Fruit fly (Drosophila melanogaster) whole organism, embryonic: ENCODE results near the gene CG15431.
A peak's percentile ranks its signal among the peaks of the same experiment; 100 is the strongest.

ENCODE experiments used
- BtbVII ChIP-seq: fragments of 200-800 bp; sonication (Bioruptor generic); optimal IDR thresholded peaks from 3 replicates; lab custom pipeline; 2017; ENCODE audit warnings: missing biosample characterization, mild to moderate bottlenecking, missing genetic modification characterization
- Bteb2 ChIP-seq: fragments of 200-800 bp; sonication (Bioruptor generic); optimal IDR thresholded peaks from 2 replicates; lab custom pipeline; 2016; ENCODE audit warnings: missing biosample characterization, missing genetic modification characterization
- CG10543 ChIP-seq: fragments of 200-800 bp; sonication (Bioruptor generic); optimal IDR thresholded peaks from 3 replicates; lab custom pipeline; 2017; ENCODE audit warnings: missing biosample characterization, mild to moderate bottlenecking, missing genetic modification characterization, moderate library complexity
- CG10565 ChIP-seq: fragments of 200-800 bp; sonication (Bioruptor generic); optimal IDR thresholded peaks from 3 replicates; lab custom pipeline; 2016; ENCODE audit warnings: missing biosample characterization, mild to moderate bottlenecking, missing genetic modification characterization
- CG11247 ChIP-seq: fragments of 200-800 bp; sonication (Bioruptor generic); IDR thresholded peaks from 2 replicates; pipeline ENCODE4 v1.3.6; 2022; ENCODE audit warnings: missing biosample characterization, missing genetic modification characterization
- CG12236 ChIP-seq: fragments of 200-800 bp; sonication (Bioruptor generic); optimal IDR thresholded peaks from 2 replicates; lab custom pipeline; 2016; ENCODE audit warnings: missing biosample characterization, missing genetic modification characterization
- CG14014 ChIP-seq: fragments of 200-800 bp; sonication (Bioruptor generic); IDR thresholded peaks from 2 replicates; pipeline ENCODE4 v1.3.6; 2022; ENCODE audit warnings: missing biosample characterization, missing genetic modification characterization
- CG14710 ChIP-seq: fragments of 200-800 bp; sonication (Bioruptor generic); optimal IDR thresholded peaks from 3 replicates; lab custom pipeline; 2019; ENCODE audit warnings: missing biosample characterization, mild to moderate bottlenecking, missing genetic modification characterization, moderate library complexity
- CG17359 ChIP-seq: fragments of 200-800 bp; sonication (Bioruptor generic); optimal IDR thresholded peaks from 3 replicates; lab custom pipeline; 2018; ENCODE audit warnings: missing biosample characterization, mild to moderate bottlenecking, missing genetic modification characterization, moderate library complexity
- CG1832 ChIP-seq: fragments of 200-800 bp; sonication (Bioruptor generic); optimal IDR thresholded peaks from 2 replicates; lab custom pipeline; 2017; ENCODE audit warnings: missing biosample characterization, mild to moderate bottlenecking, missing genetic modification characterization, inconsistent platforms
- CG18599 ChIP-seq: fragments of 200-800 bp; sonication (Bioruptor generic); optimal IDR thresholded peaks from 3 replicates; lab custom pipeline; 2017; ENCODE audit warnings: missing biosample characterization, missing genetic modification characterization, mild to moderate bottlenecking, moderate library complexity, missing genetic modification reagents
- CG3065 ChIP-seq: fragments of 200-800 bp; sonication (Bioruptor generic); optimal IDR thresholded peaks from 2 replicates; lab custom pipeline; 2016; ENCODE audit warnings: missing biosample characterization, missing genetic modification characterization
- CG3995 ChIP-seq: fragments of 200-800 bp; sonication (Bioruptor generic); optimal IDR thresholded peaks from 3 replicates; lab custom pipeline; 2016; ENCODE audit warnings: missing biosample characterization, missing genetic modification characterization
- CG6765 ChIP-seq: fragments of 200-800 bp; sonication (Bioruptor generic); optimal IDR thresholded peaks from 3 replicates; lab custom pipeline; 2017; ENCODE audit warnings: missing biosample characterization, mild to moderate bottlenecking, missing genetic modification characterization
- CG7839 ChIP-seq: fragments of 200-800 bp; sonication (Bioruptor generic); optimal IDR thresholded peaks from 3 replicates; lab custom pipeline; 2018; ENCODE audit warnings: missing biosample characterization, mild to moderate bottlenecking, missing genetic modification characterization, moderate library complexity
- CG7928 ChIP-seq: fragments of 200-800 bp; sonication (Bioruptor generic); optimal IDR thresholded peaks from 2 replicates; lab custom pipeline; 2017; ENCODE audit warnings: missing biosample characterization, mild to moderate bottlenecking, missing genetic modification characterization
- CkIIα-i1 ChIP-seq: fragments of 200-800 bp; sonication (Bioruptor generic); IDR thresholded peaks from 2 replicates; pipeline ENCODE4 v1.3.6; 2022; ENCODE audit warnings: missing biosample characterization, missing genetic modification characterization
- D ChIP-seq, 2 experiments: fragments of 200-800 bp in 1 of 2; fragments of >200 bp in 1 of 2; sonication (Bioruptor generic) in 1 of 2; optimal IDR thresholded peaks; 2 replicates in 1 of 2; 3 replicates in 1 of 2; lab custom pipeline; 2017; ENCODE audit warnings: mild to moderate bottlenecking in 1 of 2, missing biosample characterization in 1 of 2, missing genetic modification characterization in 1 of 2, missing genetic modification reagents in 1 of 2
- E2f2 ChIP-seq: fragments of 200-800 bp; sonication (Bioruptor generic); IDR thresholded peaks from 2 replicates; pipeline ENCODE4 v1.3.6; 2022; ENCODE audit warnings: missing biosample characterization, missing genetic modification characterization
- Ets65A ChIP-seq: fragments of 200-800 bp; sonication (Bioruptor generic); peaks from one replicate; lab custom pipeline; 2016; ENCODE audit warnings: missing biosample characterization, missing genetic modification characterization
- Oli ChIP-seq: fragments of 200-800 bp; sonication (Bioruptor generic); optimal IDR thresholded peaks from 2 replicates; lab custom pipeline; 2018; ENCODE audit warnings: missing biosample characterization, mild to moderate bottlenecking, missing genetic modification characterization, moderate library complexity
- Ravus ChIP-seq: fragments of 200-800 bp; sonication (Bioruptor generic); IDR thresholded peaks from 2 replicates; pipeline ENCODE4 v1.3.6; 2022; ENCODE audit warnings: missing biosample characterization, missing genetic modification characterization
- Scr ChIP-seq: fragments of 200-800 bp; sonication (Bioruptor generic); IDR thresholded peaks from 2 replicates; pipeline ENCODE4 v1.3.6; 2022; ENCODE audit warnings: missing biosample characterization, missing genetic modification characterization; ENCODE audit not compliant: partially characterized antibody
- Side ChIP-seq: fragments of 200-800 bp; sonication (Bioruptor generic); optimal IDR thresholded peaks from 2 replicates; lab custom pipeline; 2016; ENCODE audit warnings: missing biosample characterization, missing genetic modification characterization
- Six4 ChIP-seq: fragments of 200-800 bp; sonication (Bioruptor generic); optimal IDR thresholded peaks from 2 replicates; lab custom pipeline; 2016; ENCODE audit warnings: missing biosample characterization, missing genetic modification characterization
- Sry-δ ChIP-seq: fragments of 200-800 bp; sonication (Bioruptor generic); optimal IDR thresholded peaks from 2 replicates; lab custom pipeline; 2016; ENCODE audit warnings: missing biosample characterization, missing genetic modification characterization
- Stat92E ChIP-seq, 3 experiments: fragments of >200 bp in 2 of 3; fragments of 200-800 bp in 1 of 3; sonication (Bioruptor generic) in 1 of 3; optimal IDR thresholded peaks; 2 replicates each; lab custom pipeline; 2017 to 2019; ENCODE audit warnings: missing biosample characterization in 3 of 3, missing genetic modification characterization in 3 of 3, mild to moderate bottlenecking in 1 of 3, moderate library complexity in 1 of 3
- TFAM ChIP-seq: fragments of 200-800 bp; sonication (Bioruptor generic); optimal IDR thresholded peaks from 2 replicates; lab custom pipeline; 2017; ENCODE audit warnings: missing biosample characterization, missing genetic modification characterization, inconsistent platforms
- abd-A ChIP-seq: fragments of 200-800 bp; sonication (Bioruptor generic); optimal IDR thresholded peaks from 3 replicates; lab custom pipeline; 2019; ENCODE audit warnings: missing biosample characterization, mild to moderate bottlenecking, missing genetic modification characterization, moderate library complexity
- bbx ChIP-seq: fragments of 200-800 bp; sonication (Bioruptor generic); IDR thresholded peaks from 2 replicates; pipeline ENCODE4 v1.3.6; 2022; ENCODE audit warnings: missing biosample characterization, missing genetic modification characterization; ENCODE audit not compliant: partially characterized antibody
- ci ChIP-seq: fragments of 200-800 bp; sonication (Bioruptor generic); IDR thresholded peaks from 3 replicates; pipeline ENCODE4 v1.3.6; 2022; ENCODE audit warnings: missing biosample characterization, missing genetic modification characterization
- crol ChIP-seq: fragments of 200-800 bp; sonication (Bioruptor generic); IDR thresholded peaks from 2 replicates; pipeline ENCODE4 v1.3.6; 2022; ENCODE audit warnings: missing biosample characterization, missing genetic modification characterization
- emc ChIP-seq: fragments of 200-800 bp; sonication (Bioruptor generic); optimal IDR thresholded peaks from 2 replicates; lab custom pipeline; 2016; ENCODE audit warnings: missing biosample characterization, missing genetic modification characterization
- gcm ChIP-seq: fragments of 200-800 bp; sonication (Bioruptor generic); optimal IDR thresholded peaks from 2 replicates; lab custom pipeline; 2019; ENCODE audit warnings: missing biosample characterization, mild to moderate bottlenecking, missing genetic modification characterization, moderate library complexity
- grau ChIP-seq: fragments of 200-800 bp; optimal IDR thresholded peaks from 3 replicates; lab custom pipeline; 2019; ENCODE audit warnings: missing biosample characterization, mild to moderate bottlenecking, missing genetic modification characterization, moderate library complexity
- grn ChIP-seq: fragments of 200-800 bp; sonication (Bioruptor generic); optimal IDR thresholded peaks from 3 replicates; lab custom pipeline; 2017; ENCODE audit warnings: missing biosample characterization, missing genetic modification characterization
- kni ChIP-seq: fragments of 200-800 bp; sonication (Bioruptor generic); optimal IDR thresholded peaks from 3 replicates; lab custom pipeline; 2017; ENCODE audit warnings: mild to moderate bottlenecking, missing biosample characterization, missing genetic modification reagents, missing genetic modification characterization
- lilli ChIP-seq: fragments of 200-800 bp; sonication (Bioruptor generic); optimal IDR thresholded peaks from 3 replicates; lab custom pipeline; 2016; ENCODE audit warnings: missing biosample characterization, missing genetic modification characterization
- pros ChIP-seq: fragments of 200-800 bp; sonication (Bioruptor generic); optimal IDR thresholded peaks from 3 replicates; lab custom pipeline; 2019; ENCODE audit warnings: missing biosample characterization, mild to moderate bottlenecking, missing genetic modification characterization, moderate library complexity
- ro ChIP-seq: fragments of 200-800 bp; sonication (Bioruptor generic); IDR thresholded peaks from 2 replicates; pipeline ENCODE4 v1.3.6; 2022; ENCODE audit warnings: missing biosample characterization, missing genetic modification characterization
- row ChIP-seq: fragments of 200-800 bp; sonication (Bioruptor generic); IDR thresholded peaks from 3 replicates; pipeline ENCODE4 v1.3.6; 2022; ENCODE audit warnings: missing biosample characterization, missing genetic modification characterization
- schlank ChIP-seq: fragments of 200-800 bp; sonication (Bioruptor generic); optimal IDR thresholded peaks from 2 replicates; lab custom pipeline; 2018; ENCODE audit warnings: missing biosample characterization, mild to moderate bottlenecking, missing genetic modification characterization
- scrt ChIP-seq: fragments of 200-800 bp; sonication (Bioruptor generic); optimal IDR thresholded peaks from 2 replicates; lab custom pipeline; 2018; ENCODE audit warnings: missing biosample characterization, mild to moderate bottlenecking, missing genetic modification characterization, moderate library complexity
- tio ChIP-seq: fragments of 200-800 bp; sonication (Bioruptor generic); optimal IDR thresholded peaks from 2 replicates; lab custom pipeline; 2017; ENCODE audit warnings: missing biosample characterization, missing genetic modification characterization, inconsistent platforms
- trem ChIP-seq: fragments of 200-800 bp; optimal IDR thresholded peaks from 3 replicates; lab custom pipeline; 2019; ENCODE audit warnings: missing biosample characterization, mild to moderate bottlenecking, missing genetic modification characterization, moderate library complexity
- unpg ChIP-seq: fragments of 200-800 bp; sonication (Bioruptor generic); optimal IDR thresholded peaks from 3 replicates; lab custom pipeline; 2018; ENCODE audit warnings: missing biosample characterization, mild to moderate bottlenecking, missing genetic modification characterization, moderate library complexity
- wor ChIP-seq: fragments of 200-800 bp; sonication (Bioruptor generic); IDR thresholded peaks from 2 replicates; pipeline ENCODE4 v1.3.6; 2022; ENCODE audit warnings: missing biosample characterization, missing genetic modification characterization
- z ChIP-seq: fragments of 200-800 bp; sonication (Bioruptor generic); IDR thresholded peaks from 3 replicates; pipeline ENCODE4 v1.3.6; 2022; ENCODE audit warnings: missing biosample characterization, missing genetic modification characterization
- zf30C ChIP-seq: fragments of 200-800 bp; sonication (Bioruptor generic); optimal IDR thresholded peaks from 3 replicates; lab custom pipeline; 2018; ENCODE audit warnings: missing biosample characterization, mild to moderate bottlenecking, missing genetic modification characterization

The CG15431 gene

dm6 chr2L:4371516-4372136 is 69.5 kb downstream of the CG15431 start (continued):
- TF ChIP-seq Oli (peak; percentile 81), CG10565 (GFP tag; lab: Kevin White, UChicago) (no peak), Stat92E (GFP tag; optimal IDR thresholded peaks at IDR 0.05; lab: Kevin White, UChicago) (peak in 1 of 3 experiments; percentile 71), unpg (GFP tag; lab: Kevin White, UChicago) (peak; percentile 70), CG7839 (tag; lab: Kevin White, UChicago) (peak; percentile 75), pros (GFP tag; lab: Kevin White, UChicago) (peak; percentile 77), scrt (no peak), Ravus (GFP tag; lab: Robert Waterston, UW) (no peak), trem (peak; percentile 82), zf30C (GFP tag; lab: Kevin White, UChicago) (no peak), grn (GFP tag; lab: Kevin White, UChicago) (no peak), CG18599 (no peak), z (GFP tag; lab: Robert Waterston, UW) (no peak), CG12236 (GFP tag; lab: Kevin White, UChicago) (no peak), row (GFP tag; lab: Robert Waterston, UW) (peak; percentile 84), BtbVII (GFP tag; lab: Kevin White, UChicago) (peak; percentile 41), CG11247 (no peak), lilli (GFP tag; lab: Kevin White, UChicago) (peak; percentile 25), bbx (peak; percentile 63), CG14710 (tag; lab: Kevin White, UChicago) (peak; percentile 84), CkIIα-i1 (GFP tag; lab: Robert Waterston, UW) (no peak), schlank (tag; lab: Kevin White, UChicago) (no peak), Six4 (GFP tag; lab: Kevin White, UChicago) (peak; percentile 33), CG1832 (GFP tag; lab: Kevin White, UChicago) (peak; percentile 92), ci (GFP tag; lab: Robert Waterston, UW) (peak; percentile 68), D (optimal IDR thresholded peaks at IDR 0.05; lab: Kevin White, UChicago) (peak; percentile 77), D (GFP tag; optimal IDR thresholded peaks at IDR 0.05; lab: Kevin White, UChicago) (peak; percentile 75), CG3065 (peak; percentile 49), emc (no peak), E2f2 (peak; percentile 18; the same call in 1 of the 2 replicates), ro (GFP tag; lab: Robert Waterston, UW) (no peak), Ets65A (GFP tag; lab: Kevin White, UChicago) (peak; percentile 84), abd-A (tag; lab: Kevin White, UChicago) (no peak), tio (GFP tag; lab: Kevin White, UChicago) (peak; percentile 57), Scr (GFP tag; lab: Robert Waterston, UW) (0 out of 2 replicates have a peak, but pooled peaks have one; percentile 15), CG7928 (no peak), kni (peak; percentile 90), Bteb2 (no peak), wor (no peak), TFAM (GFP tag; lab: Kevin White, UChicago) (no peak), CG14014 (GFP tag; lab: Robert Waterston, UW) (no peak), Side (GFP tag; lab: Kevin White, UChicago) (no peak), CG17359 (tag; lab: Kevin White, UChicago) (peak; percentile 46), gcm (GFP tag; lab: Kevin White, UChicago) (peak; percentile 81), CG3995 (no peak), CG6765 (GFP tag; lab: Kevin White, UChicago) (no peak), grau (tag; lab: Kevin White, UChicago) (peak; percentile 75), Sry-δ (GFP tag; lab: Kevin White, UChicago) (no peak), crol (GFP tag; lab: Robert Waterston, UW) (no peak), CG10543 (peak; percentile 22)
